Fruit fly (Drosophila melanogaster): ENCODE measurements around the gene CG9173.

DNA sequence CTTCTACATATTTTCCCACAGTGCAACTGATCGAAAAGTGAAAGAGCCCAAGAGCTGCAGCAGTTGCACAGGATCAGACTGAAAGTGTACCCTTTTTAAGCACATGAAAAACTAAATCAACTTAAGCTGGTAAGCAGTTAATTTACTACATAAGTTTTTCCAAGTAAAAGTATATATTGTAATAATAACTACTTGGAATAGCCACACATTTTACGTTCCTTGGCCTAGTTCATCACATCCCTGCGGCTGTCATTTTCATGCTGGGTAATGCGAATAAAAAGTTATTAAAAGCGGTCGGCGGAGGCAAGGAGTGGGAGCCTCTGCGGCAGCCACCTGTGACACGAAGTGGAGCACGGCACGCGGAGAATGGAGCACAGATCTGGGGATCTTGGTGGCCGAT is 27.7 kb upstream of the CG9173 start:
- TF ChIP-seq Crg-1 (GFP tag; optimal IDR thresholded peaks at IDR 0.05), result no peak
- no peak for TF ChIP-seq CG12768 (GFP tag; optimal IDR thresholded peaks at IDR 0.05)
- TF ChIP-seq CG5204 (GFP tag; optimal IDR thresholded peaks at IDR 0.05), result no peak
- no peak for TF ChIP-seq CG33017 (tag; optimal IDR thresholded peaks at IDR 0.05)
- no peak for TF ChIP-seq tj (GFP tag; optimal IDR thresholded peaks at IDR 0.05)
- no peak for TF ChIP-seq CG1620 (GFP tag; optimal IDR thresholded peaks at IDR 0.05)
- TF ChIP-seq CG7045 (GFP tag; optimal IDR thresholded peaks at IDR 0.05), result no peak
